Worm (Caenorhabditis elegans): Measurements from ENCODE around the gene ostf-4.

ce11 chrIII:10296904-10297303 lies 21.5 kb downstream of the ostf-4 start:
- TF ChIP-seq egl-27 (tag; optimal IDR thresholded peaks at IDR 0.05) (no peak), nhr-237 (tag; optimal IDR thresholded peaks at IDR 0.05) (no peak), ama-1 (optimal IDR thresholded peaks at IDR 0.05) (no peak), nhr-12 (tag; optimal IDR thresholded peaks at IDR 0.05) (no peak), mab-5 (tag; optimal IDR thresholded peaks at IDR 0.05) (no peak), lsy-2 (tag; optimal IDR thresholded peaks at IDR 0.05) (no peak), unc-62 (GFP tag; optimal IDR thresholded peaks at IDR 0.05) (no peak), unc-39 (tag; optimal IDR thresholded peaks at IDR 0.05) (no peak), lin-13 (GFP tag; optimal IDR thresholded peaks at IDR 0.05) (no peak)

Data from whole organism, L2 larva.